Worm (Caenorhabditis elegans): ENCODE measurements around the gene T02G5.14.

ce11 chrII:7099231-7099630, 15.1 kb downstream of the T02G5.14 start:
- no peak for TF ChIP-seq nhr-77 (tag; optimal IDR thresholded peaks at IDR 0.05)
- no peak for TF ChIP-seq unc-62 (GFP tag; optimal IDR thresholded peaks at IDR 0.05)
- TF ChIP-seq nhr-25 (tag; optimal IDR thresholded peaks at IDR 0.05), result no peak
- TF ChIP-seq ztf-11 (tag; optimal IDR thresholded peaks at IDR 0.05), result no peak
- TF ChIP-seq nhr-11 (tag; optimal IDR thresholded peaks at IDR 0.05), result no peak
- no peak for TF ChIP-seq ztf-1 (GFP tag; conservative IDR thresholded peaks at IDR 0.05)
- TF ChIP-seq blmp-1 (tag; optimal IDR thresholded peaks at IDR 0.05; ENCODE audit: insufficient read depth), result no peak
- no peak for TF ChIP-seq snpc-4 (tag; optimal IDR thresholded peaks at IDR 0.05)
- no peak for TF ChIP-seq lin-39 (tag; optimal IDR thresholded peaks at IDR 0.05)
- TF ChIP-seq nhr-23 (tag; optimal IDR thresholded peaks at IDR 0.05), result no peak
- TF ChIP-seq fos-1 (tag; optimal IDR thresholded peaks at IDR 0.05), result no peak

All from whole organism, L2 larva.